Worm (Caenorhabditis elegans) whole organism, late embryonic: Measurements from ENCODE around the gene cpg-8.

Source experiments
- C08G9.2 ChIP-seq: sonication (generic microtip); optimal IDR thresholded peaks from 2 replicates; lab custom pipeline; 2016; ENCODE audit warnings: mild to moderate bottlenecking, missing genetic modification characterization, moderate library complexity, missing compliant biosample characterization
- F13H6.1 ChIP-seq: sonication (generic microtip); optimal IDR thresholded peaks from 2 replicates; lab custom pipeline; 2016; ENCODE audit warnings: missing genetic modification characterization, missing compliant biosample characterization
- K02D7.2 ChIP-seq: sonication (generic microtip); optimal IDR thresholded peaks from 2 replicates; lab custom pipeline; 2017; ENCODE audit warnings: mild to moderate bottlenecking, missing genetic modification characterization, missing compliant biosample characterization
- K09A11.1 ChIP-seq: sonication (generic microtip); optimal IDR thresholded peaks from 2 replicates; lab custom pipeline; 2017; ENCODE audit warnings: antibody characterized with exemption, mild to moderate bottlenecking, missing genetic modification characterization, missing compliant biosample characterization; ENCODE audit not compliant: insufficient read depth
- Y22D7AL.16 ChIP-seq: sonication (generic microtip); optimal IDR thresholded peaks from 2 replicates; lab custom pipeline; 2016; ENCODE audit warnings: missing genetic modification characterization, missing compliant biosample characterization
- ceh-18 ChIP-seq: sonication (generic microtip); optimal IDR thresholded peaks from 2 replicates; lab custom pipeline; 2016; ENCODE audit warnings: missing genetic modification characterization, missing compliant biosample characterization
- ceh-19 ChIP-seq: fragments of 200-800 bp; sonication (Bioruptor generic); optimal IDR thresholded peaks from 2 replicates; lab custom pipeline; 2018; ENCODE audit warnings: mild to moderate bottlenecking, missing genetic modification characterization, missing compliant biosample characterization
- ceh-2 ChIP-seq: sonication (generic microtip); optimal IDR thresholded peaks from 2 replicates; lab custom pipeline; 2016; ENCODE audit warnings: missing genotype, missing genetic modification characterization, missing compliant biosample characterization
- ceh-24 ChIP-seq: sonication (generic microtip); optimal IDR thresholded peaks from 2 replicates; lab custom pipeline; 2016; ENCODE audit warnings: mild to moderate bottlenecking, missing genetic modification characterization, missing compliant biosample characterization
- ceh-31 ChIP-seq: sonication (generic microtip); optimal IDR thresholded peaks from 2 replicates; lab custom pipeline; 2016; ENCODE audit warnings: missing genetic modification characterization, missing compliant biosample characterization
- ceh-34 ChIP-seq: sonication (generic microtip); optimal IDR thresholded peaks from 2 replicates; lab custom pipeline; 2016; ENCODE audit warnings: mild to moderate bottlenecking, missing genetic modification characterization, missing compliant biosample characterization
- ceh-6 ChIP-seq: fragments of 200-800 bp; sonication (Bioruptor generic); optimal IDR thresholded peaks from 2 replicates; lab custom pipeline; 2018; ENCODE audit warnings: mild to moderate bottlenecking, missing genetic modification characterization, missing compliant biosample characterization
- dmd-4 ChIP-seq: sonication (generic microtip); optimal IDR thresholded peaks from 2 replicates; lab custom pipeline; 2016; ENCODE audit warnings: borderline replicate concordance, missing genetic modification characterization, missing compliant biosample characterization
- dve-1 ChIP-seq: sonication (generic microtip); optimal IDR thresholded peaks from 2 replicates; lab custom pipeline; 2017; ENCODE audit warnings: antibody characterized with exemption, mild to moderate bottlenecking, missing genetic modification characterization, missing compliant biosample characterization
- elt-2 ChIP-seq: sonication (generic microtip); optimal IDR thresholded peaks from 2 replicates; lab custom pipeline; 2016; ENCODE audit warnings: missing genetic modification reagents, missing genetic modification characterization, missing compliant biosample characterization
- elt-4 ChIP-seq: sonication (generic microtip); optimal IDR thresholded peaks from 2 replicates; lab custom pipeline; 2016; ENCODE audit warnings: missing genetic modification characterization, missing compliant biosample characterization
- ets-4 ChIP-seq: sonication (generic microtip); optimal IDR thresholded peaks from 2 replicates; lab custom pipeline; 2016; ENCODE audit warnings: missing genetic modification characterization, missing compliant biosample characterization
- fax-1 ChIP-seq: sonication (generic microtip); optimal IDR thresholded peaks from 2 replicates; lab custom pipeline; 2016; ENCODE audit warnings: missing genotype, missing genetic modification characterization, missing compliant biosample characterization
- gmeb-2 ChIP-seq: sonication (generic microtip); optimal IDR thresholded peaks from 2 replicates; lab custom pipeline; 2016; ENCODE audit warnings: missing genetic modification characterization, inconsistent platforms, missing compliant biosample characterization
- hlh-15 ChIP-seq: sonication (generic microtip); optimal IDR thresholded peaks from 2 replicates; lab custom pipeline; 2016; ENCODE audit warnings: missing genetic modification characterization, missing compliant biosample characterization
- hlh-30 ChIP-seq: sonication (generic microtip); optimal IDR thresholded peaks from 2 replicates; lab custom pipeline; 2017; ENCODE audit warnings: antibody characterized with exemption, missing genetic modification characterization, missing compliant biosample characterization; ENCODE audit not compliant: insufficient read depth
- lin-11 ChIP-seq: fragments of 200-800 bp; sonication (Bioruptor generic); optimal IDR thresholded peaks from 2 replicates; lab custom pipeline; 2018; ENCODE audit warnings: mild to moderate bottlenecking, missing genetic modification characterization, missing compliant biosample characterization
- madf-2 ChIP-seq: sonication (generic microtip); optimal IDR thresholded peaks from 2 replicates; lab custom pipeline; 2017; ENCODE audit warnings: missing genetic modification characterization, missing compliant biosample characterization
- nfya-1 ChIP-seq: sonication (generic microtip); optimal IDR thresholded peaks from 2 replicates; lab custom pipeline; 2017; ENCODE audit warnings: missing genetic modification characterization, mild to moderate bottlenecking, missing compliant biosample characterization, antibody characterized with exemption, moderate library complexity
- nhr-11 ChIP-seq: fragments of 150-350 bp; optimal IDR thresholded peaks from 2 replicates; lab custom pipeline; 2014; ENCODE audit warnings: missing biosample characterization, missing genetic modification characterization
- npax-4 ChIP-seq: sonication (generic microtip); optimal IDR thresholded peaks from 2 replicates; lab custom pipeline; 2016; ENCODE audit warnings: missing genetic modification characterization, missing compliant biosample characterization
- pag-3 ChIP-seq: sonication (generic microtip); optimal IDR thresholded peaks from 2 replicates; lab custom pipeline; 2016; ENCODE audit warnings: missing compliant biosample characterization, missing genetic modification characterization, borderline replicate concordance
- pax-1 ChIP-seq: fragments of 150-350 bp; optimal IDR thresholded peaks from 2 replicates; lab custom pipeline; 2014; ENCODE audit warnings: missing biosample characterization, missing genetic modification characterization
- pha-2 ChIP-seq: sonication (generic microtip); optimal IDR thresholded peaks from 2 replicates; lab custom pipeline; 2017; ENCODE audit warnings: mild to moderate bottlenecking, missing genetic modification characterization, missing compliant biosample characterization
- pha-4 ChIP-seq: fragments of 150-350 bp; optimal IDR thresholded peaks from 2 replicates; lab custom pipeline; 2018; ENCODE audit warnings: missing biosample characterization, missing genetic modification reagents, missing genetic modification characterization
- pqm-1 ChIP-seq: sonication (generic microtip); optimal IDR thresholded peaks from 2 replicates; lab custom pipeline; 2016; ENCODE audit warnings: missing genetic modification characterization, missing compliant biosample characterization
- pros-1 ChIP-seq: fragments of 150-350 bp; optimal IDR thresholded peaks from 2 replicates; lab custom pipeline; 2014; ENCODE audit warnings: missing biosample characterization, missing genetic modification reagents, missing genetic modification characterization
- sdc-2 ChIP-seq: sonication (generic microtip); optimal IDR thresholded peaks from 2 replicates; lab custom pipeline; 2016; ENCODE audit warnings: missing genotype, missing genetic modification characterization, missing compliant biosample characterization
- sox-2 ChIP-seq: fragments of 200-800 bp; sonication (Bioruptor generic); IDR thresholded peaks from 2 replicates; pipeline ENCODE4 v1.3.6; 2022; ENCODE audit warnings: missing genetic modification reagents, missing genetic modification characterization, missing compliant biosample characterization
- syd-9 ChIP-seq: sonication (generic microtip); optimal IDR thresholded peaks from 2 replicates; lab custom pipeline; 2016; ENCODE audit warnings: mild to moderate bottlenecking, missing genetic modification characterization, moderate library complexity, missing compliant biosample characterization
- tbx-2 ChIP-seq: sonication (generic microtip); optimal IDR thresholded peaks from 2 replicates; lab custom pipeline; 2016; ENCODE audit warnings: missing genetic modification characterization, missing compliant biosample characterization
- tbx-7 ChIP-seq: sonication (generic microtip); optimal IDR thresholded peaks from 2 replicates; lab custom pipeline; 2016; ENCODE audit warnings: missing genotype, missing genetic modification characterization, missing compliant biosample characterization
- ttx-3 ChIP-seq: sonication (generic microtip); optimal IDR thresholded peaks from 2 replicates; lab custom pipeline; 2016; ENCODE audit warnings: missing genetic modification reagents, missing genetic modification characterization, missing compliant biosample characterization
- unc-3 ChIP-seq, 2 experiments: fragments of 200-800 bp in 1 of 2; sonication (Bioruptor generic) in 1 of 2; sonication (generic microtip) in 1 of 2; conservative IDR thresholded peaks in 1 of 2; optimal IDR thresholded peaks in 1 of 2; 2 replicates each; pipeline versions ENCODE4 v1.3.6 to Lab custom; 2016 to 2022; ENCODE audit warnings: missing compliant biosample characterization in 2 of 2, missing genetic modification characterization in 2 of 2, missing genetic modification reagents in 1 of 2
- unc-42 ChIP-seq: sonication (generic microtip); optimal IDR thresholded peaks from 2 replicates; lab custom pipeline; 2016; ENCODE audit warnings: missing genotype, missing genetic modification characterization, missing compliant biosample characterization

The cpg-8 gene

ce11 chrV:4694466-4695092, 2.3 kb upstream of the cpg-8 start:
- no peak for TF ChIP-seq unc-42 (tag; lab: Kevin White, UChicago)
- TF ChIP-seq nhr-11 = no peak
- TF ChIP-seq elt-4 (tag; lab: Kevin White, UChicago) = no peak
- no peak for TF ChIP-seq ceh-34 (tag; lab: Kevin White, UChicago)
- no peak for TF ChIP-seq F13H6.1 (tag; lab: Kevin White, UChicago)
- no peak for TF ChIP-seq nfya-1 (tag; lab: Kevin White, UChicago)
- no peak for TF ChIP-seq hlh-30 (tag; lab: Kevin White, UChicago)
- TF ChIP-seq K02D7.2 = no peak
- TF ChIP-seq, all 69 proteins: peak for 0

- TF ChIP-seq syd-9 (tag; lab: Kevin White, UChicago) (no peak), ceh-19 (GFP tag; lab: Kevin White, UChicago) (no peak), ceh-6 (no peak), ceh-2 (no peak), unc-3 (GFP tag; conservative IDR thresholded peaks at IDR 0.05; lab: Robert Waterston, UW) (no peak), unc-3 (tag; optimal IDR thresholded peaks at IDR 0.05; lab: Kevin White, UChicago) (no peak), C08G9.2 (tag; lab: Kevin White, UChicago) (no peak), K09A11.1 (tag; lab: Kevin White, UChicago) (no peak), npax-4 (no peak), tbx-7 (tag; lab: Kevin White, UChicago) (no peak), Y22D7AL.16 (tag; lab: Kevin White, UChicago) (no peak)
- TF ChIP-seq, all 69 proteins: peak for 0
Observed at ce11 chrV:4693282-4693588, 1.0 kb upstream of the cpg-8 start.

- TF ChIP-seq hlh-15 (tag; lab: Kevin White, UChicago) = no peak
- no peak for TF ChIP-seq F13H6.1 (tag; lab: Kevin White, UChicago)
- no peak for TF ChIP-seq ceh-18 (tag; lab: Kevin White, UChicago)
- TF ChIP-seq dmd-4 = no peak
- no peak for TF ChIP-seq pax-1 (tag; lab: Kevin White, UChicago)
- TF ChIP-seq ttx-3 = no peak
- no peak for TF ChIP-seq pha-2 (tag; lab: Kevin White, UChicago)
- no peak for TF ChIP-seq dve-1 (tag; lab: Kevin White, UChicago)
- TF ChIP-seq fax-1 (tag; lab: Kevin White, UChicago) = no peak
- TF ChIP-seq pag-3 (tag; lab: Kevin White, UChicago) = no peak
- TF ChIP-seq ceh-24 (tag; lab: Kevin White, UChicago) = no peak
- TF ChIP-seq sox-2 = no peak
- TF ChIP-seq ets-4 = no peak
- TF ChIP-seq sdc-2 = no peak
- TF ChIP-seq K09A11.1 (tag; lab: Kevin White, UChicago) = no peak
- TF ChIP-seq tbx-7 (tag; lab: Kevin White, UChicago) = no peak
- TF ChIP-seq hlh-30 (tag; lab: Kevin White, UChicago) = no peak
Observed at ce11 chrV:4691657-4692056, 575 bp downstream of the cpg-8 start.

- no peak for TF ChIP-seq ceh-34 (tag; lab: Kevin White, UChicago)
- TF ChIP-seq unc-42 (tag; lab: Kevin White, UChicago) = no peak
- TF ChIP-seq tbx-2 (tag; lab: Kevin White, UChicago) = no peak
- no peak for TF ChIP-seq pha-4
- TF ChIP-seq pros-1 (tag; lab: Kevin White, UChicago) = no peak
- no peak for TF ChIP-seq pqm-1 (tag; lab: Kevin White, UChicago)
- no peak for TF ChIP-seq sox-2
- TF ChIP-seq gmeb-2 = no peak
- TF ChIP-seq dmd-4 = no peak
- no peak for TF ChIP-seq ceh-31
- no peak for TF ChIP-seq npax-4
- TF ChIP-seq elt-4 (tag; lab: Kevin White, UChicago) = no peak
- TF ChIP-seq lin-11 (tag; lab: Kevin White, UChicago) = no peak
- TF ChIP-seq C08G9.2 (tag; lab: Kevin White, UChicago) = no peak
- TF ChIP-seq ceh-24 (tag; lab: Kevin White, UChicago) = no peak
- TF ChIP-seq elt-2 (tag; lab: Kevin White, UChicago) = no peak
- no peak for TF ChIP-seq madf-2 (tag; lab: Kevin White, UChicago)
- no peak for TF ChIP-seq pha-2 (tag; lab: Kevin White, UChicago)
Observed at ce11 chrV:4689234-4689633, 3.0 kb downstream of the cpg-8 start, which contains the start of gene K03B4.1. K03B4.1 (plus strand) TSS chrV:4689330.
